Worm (Caenorhabditis elegans): Measurements from ENCODE around the gene pde-4.

ce11 chrII:7605306-7605705 is 45.7 kb downstream of the pde-4 start, which contains the start of gene osm-8:
- no peak for TF ChIP-seq C34F6.9 (tag; optimal IDR thresholded peaks at IDR 0.05)
- TF ChIP-seq ztf-4 (tag; optimal IDR thresholded peaks at IDR 0.05) = no peak

Data from whole organism, L2 larva.